Fruit fly (Drosophila melanogaster) whole organism, wandering third instar larva: ENCODE results near the gene CG34456.

Experiments used
- Abd-B ChIP-seq: fragments of >200 bp; optimal IDR thresholded peaks from 2 replicates; lab custom pipeline; 2017; ENCODE audit warnings: missing biosample characterization, missing genetic modification characterization
- CG32264 ChIP-seq: fragments of 200-800 bp; sonication (Bioruptor generic); optimal IDR thresholded peaks from 2 replicates; lab custom pipeline; 2016; ENCODE audit warnings: missing biosample characterization, missing genetic modification characterization
- CG9705 ChIP-seq: fragments of 200-800 bp; sonication (Bioruptor generic); optimal IDR thresholded peaks from 2 replicates; lab custom pipeline; 2018; ENCODE audit warnings: missing biosample characterization, mild to moderate bottlenecking, missing genetic modification characterization
- CrebA ChIP-seq: fragments of 200-800 bp; sonication (Bioruptor generic); optimal IDR thresholded peaks from 2 replicates; lab custom pipeline; 2016; ENCODE audit warnings: missing biosample characterization, mild to moderate bottlenecking, missing genetic modification characterization, borderline replicate concordance
- Dif ChIP-seq: fragments of 200-275, 200-300 bp; sonication (Bioruptor generic); optimal IDR thresholded peaks from 2 replicates; lab custom pipeline; 2018; ENCODE audit warnings: missing biosample characterization, missing genetic modification characterization; ENCODE audit not compliant: partially characterized antibody
- GATAd ChIP-seq: sonication (Bioruptor generic); optimal IDR thresholded peaks from 2 replicates; lab custom pipeline; 2016; ENCODE audit warnings: missing biosample characterization, missing genetic modification characterization
- HLH106 ChIP-seq: fragments of 200-800 bp; optimal IDR thresholded peaks from 3 replicates; lab custom pipeline; 2019; ENCODE audit warnings: missing biosample characterization, mild to moderate bottlenecking, missing genetic modification characterization, moderate library complexity
- Hnf4 ChIP-seq: fragments of 200-800 bp; sonication (Bioruptor generic); optimal IDR thresholded peaks from 2 replicates; lab custom pipeline; 2016; ENCODE audit warnings: missing biosample characterization, mild to moderate bottlenecking, missing genetic modification characterization
- Hr78 ChIP-seq: fragments of >200 bp; optimal IDR thresholded peaks from 2 replicates; lab custom pipeline; 2017; ENCODE audit warnings: missing biosample characterization, missing genetic modification characterization
- Hr83 ChIP-seq: fragments of 200-300 bp; sonication (Bioruptor generic); optimal IDR thresholded peaks from 2 replicates; lab custom pipeline; 2016; ENCODE audit warnings: missing biosample characterization, mild to moderate bottlenecking, missing genetic modification characterization, moderate library complexity; ENCODE audit not compliant: poor library complexity, severe bottlenecking
- Jra ChIP-seq: sonication (Bioruptor generic); optimal IDR thresholded peaks from 2 replicates; lab custom pipeline; 2016; ENCODE audit warnings: missing biosample characterization, missing genetic modification characterization
- Mio ChIP-seq: sonication (Bioruptor generic); optimal IDR thresholded peaks from 2 replicates; lab custom pipeline; 2016; ENCODE audit warnings: missing biosample characterization, missing genetic modification characterization
- Myc ChIP-seq: fragments of >200 bp; optimal IDR thresholded peaks from 2 replicates; lab custom pipeline; 2017
- N ChIP-seq: fragments of >200 bp; optimal IDR thresholded peaks from 2 replicates; lab custom pipeline; 2018; ENCODE audit warnings: missing biosample characterization, missing external identifiers, missing genetic modification characterization
- OdsH ChIP-seq: fragments of 200-800 bp; sonication (Bioruptor generic); optimal IDR thresholded peaks from 2 replicates; lab custom pipeline; 2016; ENCODE audit warnings: missing biosample characterization, mild to moderate bottlenecking, missing genetic modification characterization
- Rel ChIP-seq, 2 experiments: fragments of 200-800 bp; sonication (Bioruptor generic) in 1 of 2; optimal IDR thresholded peaks; 2 replicates in 1 of 2; 3 replicates in 1 of 2; lab custom pipeline; 2016 to 2019; ENCODE audit warnings: mild to moderate bottlenecking in 2 of 2, missing biosample characterization in 2 of 2, missing genetic modification characterization in 2 of 2, moderate library complexity in 1 of 2
- Sp1 ChIP-seq: fragments of 200-800 bp; sonication (Bioruptor generic); optimal IDR thresholded peaks from 3 replicates; lab custom pipeline; 2019; ENCODE audit warnings: missing biosample characterization, mild to moderate bottlenecking, missing genetic modification characterization, moderate library complexity
- Vsx2 ChIP-seq: fragments of 200-300, 225-300 bp; sonication (Bioruptor generic); optimal IDR thresholded peaks from 2 replicates; lab custom pipeline; 2018; ENCODE audit warnings: missing biosample characterization, missing genetic modification characterization; ENCODE audit not compliant: partially characterized antibody
- br ChIP-seq: fragments of 200-800 bp; sonication (Bioruptor generic); optimal IDR thresholded peaks from 2 replicates; lab custom pipeline; 2016; ENCODE audit warnings: missing biosample characterization, missing genetic modification characterization
- brk ChIP-seq: fragments of 200-800 bp; sonication (Bioruptor generic); optimal IDR thresholded peaks from 2 replicates; lab custom pipeline; 2016; ENCODE audit warnings: missing biosample characterization, mild to moderate bottlenecking, missing genetic modification characterization
- dl ChIP-seq, 2 experiments: fragments of 175-275, 200-275 bp in 1 of 2; fragments of 200-275 bp in 1 of 2; sonication (Bioruptor generic); optimal IDR thresholded peaks; lab custom pipeline; 2018; ENCODE audit warnings: mild to moderate bottlenecking in 2 of 2, missing biosample characterization in 2 of 2, missing genetic modification characterization in 2 of 2, moderate library complexity in 2 of 2; ENCODE audit not compliant: partially characterized antibody in 2 of 2, insufficient read depth in 1 of 2
- dmrt93B ChIP-seq: fragments of 200-800 bp; sonication (Bioruptor generic); optimal IDR thresholded peaks from 2 replicates; lab custom pipeline; 2018; ENCODE audit warnings: missing biosample characterization, mild to moderate bottlenecking, missing genetic modification characterization
- dsf ChIP-seq: sonication (Bioruptor generic); optimal IDR thresholded peaks from 2 replicates; lab custom pipeline; 2016; ENCODE audit warnings: missing biosample characterization, missing genetic modification characterization, borderline replicate concordance
- ey ChIP-seq: fragments of 200-800 bp; sonication (Bioruptor generic); optimal IDR thresholded peaks from 2 replicates; lab custom pipeline; 2016; ENCODE audit warnings: missing biosample characterization, missing genetic modification characterization
- foxo ChIP-seq, 2 experiments: fragments of 200-800 bp; sonication (Bioruptor generic); optimal IDR thresholded peaks; 2 replicates in 1 of 2; 3 replicates in 1 of 2; lab custom pipeline; 2016 to 2017; ENCODE audit warnings: missing biosample characterization in 2 of 2, missing genetic modification characterization in 2 of 2
- fru ChIP-seq: fragments of 200-800 bp; sonication (Bioruptor generic); optimal IDR thresholded peaks from 3 replicates; lab custom pipeline; 2016; ENCODE audit warnings: missing biosample characterization, mild to moderate bottlenecking, missing genetic modification characterization
- h ChIP-seq: fragments of 200-800 bp; sonication (Bioruptor generic); optimal IDR thresholded peaks from 3 replicates; lab custom pipeline; 2016; ENCODE audit warnings: missing biosample characterization, mild to moderate bottlenecking, missing genetic modification characterization
- jim ChIP-seq: fragments of 175-275, 200-325 bp; sonication (Bioruptor generic); optimal IDR thresholded peaks from 2 replicates; lab custom pipeline; 2016; ENCODE audit warnings: missing biosample characterization, mild to moderate bottlenecking, missing genetic modification characterization
- lola ChIP-seq: fragments of >200 bp; optimal IDR thresholded peaks from 2 replicates; lab custom pipeline; 2017; ENCODE audit warnings: missing biosample characterization, missing genetic modification characterization
- pan ChIP-seq: fragments of >200 bp; optimal IDR thresholded peaks from 2 replicates; lab custom pipeline; 2017
- psq ChIP-seq: fragments of 200-800 bp; sonication (Bioruptor generic); optimal IDR thresholded peaks from 3 replicates; lab custom pipeline; 2017; ENCODE audit warnings: missing biosample characterization, mild to moderate bottlenecking, missing genetic modification characterization, moderate library complexity
- rgr ChIP-seq: fragments of 200-800 bp; sonication (Bioruptor generic); optimal IDR thresholded peaks from 3 replicates; lab custom pipeline; 2016; ENCODE audit warnings: missing biosample characterization, mild to moderate bottlenecking, missing genetic modification characterization
- sage ChIP-seq: fragments of 200-800 bp; sonication (Bioruptor generic); optimal IDR thresholded peaks from 2 replicates; lab custom pipeline; 2016; ENCODE audit warnings: missing biosample characterization, mild to moderate bottlenecking, missing genetic modification characterization
- sv ChIP-seq: fragments of 200-800 bp; sonication (Bioruptor generic); optimal IDR thresholded peaks from 3 replicates; lab custom pipeline; 2016; ENCODE audit warnings: missing biosample characterization, missing genetic modification characterization
- tai ChIP-seq: sonication (Bioruptor generic); optimal IDR thresholded peaks from 2 replicates; lab custom pipeline; 2016; ENCODE audit warnings: missing biosample characterization, missing genetic modification characterization
- woc ChIP-seq: sonication (Bioruptor generic); optimal IDR thresholded peaks from 2 replicates; lab custom pipeline; 2016; ENCODE audit warnings: missing biosample characterization, mild to moderate bottlenecking, missing genetic modification characterization

CG34456 gene

DNA sequence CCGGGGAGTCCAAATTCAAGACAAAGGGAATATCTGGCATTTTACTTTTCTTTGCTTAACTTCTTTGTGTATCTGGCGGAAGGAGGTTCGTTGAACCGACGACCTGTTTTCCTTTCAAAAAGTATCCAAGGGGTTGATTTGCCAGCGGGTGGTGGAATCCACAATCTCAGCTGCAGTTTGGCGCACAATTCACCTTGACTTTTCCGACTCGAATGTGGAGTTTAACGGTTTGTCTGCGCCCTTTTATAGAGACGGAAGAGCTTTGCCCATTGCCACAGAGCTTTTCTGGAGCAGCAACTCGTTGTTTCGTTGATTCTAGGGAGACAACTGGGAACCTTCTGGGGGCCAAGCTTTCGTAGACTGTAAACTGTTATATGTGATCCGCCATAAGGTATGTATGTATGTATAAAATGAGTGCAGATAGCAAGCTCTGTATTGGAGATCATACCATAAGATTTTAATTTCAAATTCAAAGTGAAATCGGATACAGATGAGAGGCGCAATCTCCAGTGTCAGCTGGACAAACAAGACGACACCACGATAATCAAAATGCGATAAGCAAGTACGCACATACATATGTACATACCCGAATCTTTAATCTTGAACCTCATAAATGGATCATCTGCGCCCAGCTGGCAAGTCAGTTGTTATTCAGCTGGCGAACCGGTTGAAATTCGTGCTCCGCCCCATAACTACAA, 10.5 kb downstream of the CG34456 start, which contains the start of the genes Hsp67Bc, CG4456 and Hsp22:
Hsp67Bc (minus strand) TSS at position 220 of the 698 bp plus-strand sequence.
CG4456 (plus strand) TSS at position 445 of the 698 bp plus-strand sequence.
Hsp22 (plus strand) TSS at position 654 of the 698 bp plus-strand sequence.
- TF ChIP-seq N (GFP tag; lab: Kevin White, UChicago) (no peak), Rel (GFP tag; optimal IDR thresholded peaks at IDR 0.05; lab: Kevin White, UChicago) (no peak), Rel (tag; optimal IDR thresholded peaks at IDR 0.05; lab: Kevin White, UChicago) (peak; percentile 5), dsf (GFP tag; lab: Kevin White, UChicago) (no peak)

DNA sequence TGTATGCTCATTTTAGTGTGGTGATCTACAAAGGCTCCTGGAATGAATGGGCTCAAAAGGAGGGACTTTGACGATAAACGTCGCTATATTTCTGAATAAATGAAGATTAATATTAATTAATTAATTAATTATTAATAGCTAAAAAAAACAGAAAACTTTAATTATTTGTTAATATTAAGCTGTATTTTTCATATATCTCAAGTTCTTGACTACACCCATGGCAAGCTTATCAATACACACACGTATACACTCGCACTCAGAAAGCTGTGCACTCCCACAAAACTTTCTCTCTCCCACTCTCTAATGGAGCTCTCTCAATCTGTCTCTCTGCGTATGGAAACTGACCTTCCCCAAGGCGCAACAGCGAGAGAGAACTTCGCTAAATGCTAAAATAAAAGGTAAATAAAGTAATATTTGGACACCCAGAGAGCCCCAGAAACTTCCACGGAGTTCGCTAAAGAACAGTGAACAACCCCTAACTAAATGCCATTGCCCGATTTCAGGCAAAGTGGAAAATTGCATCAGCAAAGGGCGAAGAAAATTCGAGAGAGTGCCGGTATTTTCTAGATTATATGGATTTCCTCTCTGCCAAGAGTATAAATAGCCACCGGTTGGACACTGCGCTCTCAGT, 11.6 kb downstream of the CG34456 start:
- TF ChIP-seq woc (peak; percentile 1), Hnf4 (peak; percentile 63), ey (GFP tag; lab: Kevin White, UChicago) (peak; percentile 50), CG9705 (peak; percentile 51), CrebA (GFP tag; lab: Kevin White, UChicago) (no peak), sv (GFP tag; lab: Kevin White, UChicago) (peak; percentile 53), CG32264 (GFP tag; lab: Kevin White, UChicago) (no peak), rgr (peak; percentile 82), lola (GFP tag; lab: Kevin White, UChicago) (no peak), Rel (GFP tag; optimal IDR thresholded peaks at IDR 0.05; lab: Kevin White, UChicago) (no peak), Rel (tag; optimal IDR thresholded peaks at IDR 0.05; lab: Kevin White, UChicago) (peak; percentile 21), dsf (GFP tag; lab: Kevin White, UChicago) (no peak), Myc (no peak), fru (GFP tag; lab: Kevin White, UChicago) (peak; percentile 68), OdsH (peak; percentile 72), h (GFP tag; lab: Kevin White, UChicago) (peak; percentile 77), N (GFP tag; lab: Kevin White, UChicago) (no peak), Mio (GFP tag; lab: Kevin White, UChicago) (no peak), Abd-B (GFP tag; lab: Kevin White, UChicago) (no peak), jim (GFP tag; lab: Kevin White, UChicago) (no peak), br (peak; percentile 40), Jra (GFP tag; lab: Kevin White, UChicago) (peak; percentile 37), psq (GFP tag; lab: Kevin White, UChicago) (peak; percentile 47), Sp1 (GFP tag; lab: Kevin White, UChicago) (peak; percentile 80), dmrt93B (GFP tag; lab: Kevin White, UChicago) (peak; percentile 36), tai (GFP tag; lab: Kevin White, UChicago) (no peak), Dif (GFP tag; lab: Kevin White, UChicago) (peak; percentile 96), Vsx2 (GFP tag; lab: Kevin White, UChicago) (no peak), HLH106 (peak; percentile 47), dl (GFP tag; optimal IDR thresholded peaks at IDR 0.05; lab: Kevin White, UChicago; ENCODE audit: insufficient read depth in 1 of 2, partially characterized antibody in 2 of 2) (peak; percentile 87 to 90), pan (lab: Kevin White, UChicago) (no peak), foxo (GFP tag; optimal IDR thresholded peaks at IDR 0.05; lab: Kevin White, UChicago) (peak in 1 of 2 experiments; percentile 83), GATAd (no peak), Hr78 (GFP tag; lab: Kevin White, UChicago) (no peak), brk (GFP tag; lab: Kevin White, UChicago) (peak; percentile 63), sage (peak; percentile 57), Hr83 (peak; percentile 75)
